Worm (Caenorhabditis elegans) whole organism, early embryonic: ENCODE results near the gene hot-2.

Source experiments
- ama-1 ChIP-seq: fragments of 150-350 bp; optimal IDR thresholded peaks from 2 replicates; lab custom pipeline; 2014
- ets-7 ChIP-seq: sonication (generic microtip); optimal IDR thresholded peaks from 2 replicates; lab custom pipeline; 2016; ENCODE audit warnings: missing genotype, missing genetic modification characterization, missing compliant biosample characterization
- flt-1 ChIP-seq: fragments of 200-800 bp; sonication (Bioruptor generic); IDR thresholded peaks from 2 replicates; pipeline ENCODE4 v1.3.6; 2022; ENCODE audit warnings: missing genetic modification characterization, missing compliant biosample characterization
- hmbx-1 ChIP-seq: sonication (generic microtip); optimal IDR thresholded peaks from 2 replicates; lab custom pipeline; 2016; ENCODE audit warnings: mild to moderate bottlenecking, missing genetic modification characterization, missing compliant biosample characterization
- hmg-4 ChIP-seq: fragments of 200-800 bp; sonication (Bioruptor generic); optimal IDR thresholded peaks from 2 replicates; lab custom pipeline; 2018; ENCODE audit warnings: mild to moderate bottlenecking, missing genetic modification characterization, missing compliant biosample characterization
- sea-1 ChIP-seq: fragments of 200-800 bp; sonication (Bioruptor generic); conservative IDR thresholded peaks from 2 replicates; pipeline ENCODE4 v1.3.6; 2022; ENCODE audit warnings: missing genetic modification characterization, missing compliant biosample characterization
- tbx-37 ChIP-seq: fragments of 200-800 bp; sonication (Bioruptor generic); conservative IDR thresholded peaks from 2 replicates; pipeline ENCODE4 v1.3.6; 2022; ENCODE audit warnings: missing genetic modification reagents, missing genetic modification characterization, missing compliant biosample characterization

DNA sequence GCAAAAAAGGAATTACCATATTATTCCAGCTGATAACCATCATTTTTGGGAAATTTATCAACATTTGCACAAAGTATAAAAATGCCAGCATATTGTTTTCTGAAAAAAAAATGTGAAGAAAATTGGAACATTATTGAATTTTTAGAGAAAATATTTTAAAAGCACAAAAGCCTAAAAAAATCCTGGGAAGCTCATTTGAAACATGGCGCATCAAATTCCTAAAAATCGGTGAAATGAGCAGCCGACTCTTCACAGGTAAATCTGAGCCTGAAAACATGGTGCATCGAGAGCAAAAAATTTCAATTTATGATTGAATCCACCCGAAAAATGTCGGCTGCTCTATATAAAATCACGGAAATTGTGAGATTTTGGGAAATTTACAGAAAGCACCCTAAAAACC, 25.5 kb upstream of the hot-2 start, which contains the start of gene Y39B6A.7:
- no peak for TF ChIP-seq sea-1
- no peak for TF ChIP-seq hmbx-1 (tag; lab: Kevin White, UChicago)
- TF ChIP-seq ama-1 (lab: Kevin White, UChicago) = no peak
- no peak for TF ChIP-seq tbx-37 (GFP tag; lab: Robert Waterston, UW)
- no peak for TF ChIP-seq flt-1 (GFP tag; lab: Robert Waterston, UW)
- no peak for TF ChIP-seq hmg-4 (GFP tag; lab: Kevin White, UChicago)
- TF ChIP-seq ets-7 (tag; lab: Kevin White, UChicago) = no peak
